Worm (Caenorhabditis elegans): Measurements from ENCODE around the gene ZC262.13.

- no peak for TF ChIP-seq W03F9.2 (tag; optimal IDR thresholded peaks at IDR 0.05)
- TF ChIP-seq dao-5 (tag; optimal IDR thresholded peaks at IDR 0.05) = no peak
These were observed 5.2 kb downstream of the ZC262.13 start, which contains the start of gene iglr-2 for ce11 chrIII:8331211-8331610.

All from whole organism, L4/young adult.